Worm (Caenorhabditis elegans): ENCODE measurements around the gene F38E9.6.
A peak's percentile ranks its signal among the peaks of the same experiment; 100 is the strongest.

Gene F38E9.6

ce11 chrX:16461319-16461718, 29.1 kb downstream of the F38E9.6 start (continued):
- TF ChIP-seq zfh-2 (GFP tag; conservative IDR thresholded peaks at IDR 0.05) (no peak), lin-54 (GFP tag; optimal IDR thresholded peaks at IDR 0.05) (no peak), ztf-18 (tag; optimal IDR thresholded peaks at IDR 0.05) (no peak), nhr-90 (tag; optimal IDR thresholded peaks at IDR 0.05) (peak; percentile 2), nhr-27 (tag; optimal IDR thresholded peaks at IDR 0.05) (no peak), atf-7 (tag; optimal IDR thresholded peaks at IDR 0.05) (no peak), lsy-27 (tag; optimal IDR thresholded peaks at IDR 0.05; ENCODE audit: borderline replicate concordance, insufficient read depth) (no peak), B0019.2 (GFP tag; conservative IDR thresholded peaks at IDR 0.05) (no peak), hmg-20 (GFP tag; IDR thresholded peaks at IDR 0.05) (no peak), bed-1 (GFP tag; IDR thresholded peaks at IDR 0.05) (no peak), attf-3 (GFP tag; conservative IDR thresholded peaks at IDR 0.05) (no peak), nfya-1 (tag; optimal IDR thresholded peaks at IDR 0.05; ENCODE audit: borderline replicate concordance, insufficient read depth) (no peak), ztf-3 (GFP tag; optimal IDR thresholded peaks at IDR 0.05) (no peak), F55B11.4 (tag; optimal IDR thresholded peaks at IDR 0.05; ENCODE audit: borderline replicate concordance, insufficient read depth) (no peak), xnd-1 (tag; optimal IDR thresholded peaks at IDR 0.05) (no peak), Y95B8A.8 (GFP tag; IDR thresholded peaks at IDR 0.05) (no peak)

ce11 chrX:16466157-16466556, 33.9 kb downstream of the F38E9.6 start:
- TF ChIP-seq ccch-3 (GFP tag; optimal IDR thresholded peaks at IDR 0.05) (no peak), Y79H2A.3 (GFP tag; conservative IDR thresholded peaks at IDR 0.05) (no peak), F52B5.7 (tag; optimal IDR thresholded peaks at IDR 0.05) (no peak), snpc-1.1 (tag; optimal IDR thresholded peaks at IDR 0.05; ENCODE audit: insufficient read depth) (no peak), zim-3 (tag; optimal IDR thresholded peaks at IDR 0.05) (no peak), lin-35 (GFP tag; optimal IDR thresholded peaks at IDR 0.05) (no peak), ztf-28 (GFP tag; IDR thresholded peaks at IDR 0.05) (no peak), nhr-120 (GFP tag; IDR thresholded peaks at IDR 0.05) (no peak), dox-1 (GFP tag; IDR thresholded peaks at IDR 0.05) (no peak), aptf-2 (GFP tag; conservative IDR thresholded peaks at IDR 0.05) (no peak), zfh-2 (GFP tag; conservative IDR thresholded peaks at IDR 0.05) (no peak), hmg-1.2 (GFP tag; IDR thresholded peaks at IDR 0.05) (no peak), ztf-6 (GFP tag; IDR thresholded peaks at IDR 0.05) (no peak)

ce11 chrX:16468845-16469244, 36.6 kb downstream of the F38E9.6 start:
- TF ChIP-seq snpc-1.3 (tag; optimal IDR thresholded peaks at IDR 0.05; ENCODE audit: insufficient read depth): no peak
- TF ChIP-seq madf-10 (tag; optimal IDR thresholded peaks at IDR 0.05): no peak
- TF ChIP-seq snpc-4 (GFP tag; optimal IDR thresholded peaks at IDR 0.05): no peak
- TF ChIP-seq snpc-4 (tag; optimal IDR thresholded peaks at IDR 0.05): peak in 2 of 4 experiments; percentile 51 to 75
- TF ChIP-seq hsf-1 (GFP tag; IDR thresholded peaks at IDR 0.05): 0 out of 2 replicates have a peak, but pooled peaks have one; percentile 28
- TF ChIP-seq F37B4.10 (GFP tag; IDR thresholded peaks at IDR 0.05): 0 out of 2 replicates have a peak, but pooled peaks have one; percentile 43

ce11 chrX:16470758-16471157, 38.5 kb downstream of the F38E9.6 start, which contains the start of gene F38E9.1:
Gene F38E9.1, plus strand, starts transcription at chrX:16471058.
- TF ChIP-seq ceh-79 (tag; optimal IDR thresholded peaks at IDR 0.05) (no peak), T07F8.4 (tag; optimal IDR thresholded peaks at IDR 0.05) (no peak), ets-4 (GFP tag; optimal IDR thresholded peaks at IDR 0.05) (no peak), lsl-1 (GFP tag; optimal IDR thresholded peaks at IDR 0.05) (no peak)
